Worm (Caenorhabditis elegans) whole organism, L2 larva: ENCODE data around the gene ZC404.1.

Experiments used
- C34F6.9 ChIP-seq: fragments of 150-350 bp; optimal IDR thresholded peaks from 2 replicates; lab custom pipeline; 2014; ENCODE audit warnings: missing biosample characterization, missing genetic modification characterization
- ama-1 ChIP-seq: fragments of 150-350 bp; optimal IDR thresholded peaks from 2 replicates; lab custom pipeline; 2018; ENCODE audit warnings: inconsistent platforms
- ceh-82 ChIP-seq: fragments of 150-350 bp; optimal IDR thresholded peaks from 2 replicates; lab custom pipeline; 2014; ENCODE audit warnings: missing biosample characterization, missing genetic modification characterization
- fos-1 ChIP-seq: fragments of 150-350 bp; optimal IDR thresholded peaks from 2 replicates; lab custom pipeline; 2014; ENCODE audit warnings: missing biosample characterization, missing genetic modification characterization
- nhr-12 ChIP-seq: fragments of 150-350 bp; optimal IDR thresholded peaks from 2 replicates; lab custom pipeline; 2014; ENCODE audit warnings: missing biosample characterization, missing genetic modification characterization
- nhr-6 ChIP-seq: fragments of 150-350 bp; optimal IDR thresholded peaks from 2 replicates; lab custom pipeline; 2014; ENCODE audit warnings: missing biosample characterization, missing genetic modification characterization
- nhr-77 ChIP-seq: fragments of 150-350 bp; optimal IDR thresholded peaks from 2 replicates; lab custom pipeline; 2014; ENCODE audit warnings: missing biosample characterization, missing genetic modification characterization
- snpc-4 ChIP-seq: fragments of 150-350 bp; optimal IDR thresholded peaks from 2 replicates; lab custom pipeline; 2014; ENCODE audit warnings: missing biosample characterization, missing genetic modification characterization
- unc-39 ChIP-seq: fragments of 150-350 bp; optimal IDR thresholded peaks from 2 replicates; lab custom pipeline; 2014; ENCODE audit warnings: missing biosample characterization, missing genetic modification characterization

- TF ChIP-seq C34F6.9 (tag; lab: Kevin White, UChicago) (no peak), nhr-77 (tag; lab: Kevin White, UChicago) (no peak), fos-1 (tag; lab: Kevin White, UChicago) (no peak), snpc-4 (no peak), unc-39 (tag; lab: Kevin White, UChicago) (no peak), ama-1 (lab: Kevin White, UChicago) (no peak), ceh-82 (tag; lab: Kevin White, UChicago) (no peak), nhr-12 (tag; lab: Kevin White, UChicago) (no peak), nhr-6 (no peak)
Measured at ce11 chrV:6782260-6782659, 11.7 kb upstream of the ZC404.1 start.
